Fruit fly (Drosophila melanogaster): ENCODE results near the gene CG32523.

The CG32523 gene

DNA sequence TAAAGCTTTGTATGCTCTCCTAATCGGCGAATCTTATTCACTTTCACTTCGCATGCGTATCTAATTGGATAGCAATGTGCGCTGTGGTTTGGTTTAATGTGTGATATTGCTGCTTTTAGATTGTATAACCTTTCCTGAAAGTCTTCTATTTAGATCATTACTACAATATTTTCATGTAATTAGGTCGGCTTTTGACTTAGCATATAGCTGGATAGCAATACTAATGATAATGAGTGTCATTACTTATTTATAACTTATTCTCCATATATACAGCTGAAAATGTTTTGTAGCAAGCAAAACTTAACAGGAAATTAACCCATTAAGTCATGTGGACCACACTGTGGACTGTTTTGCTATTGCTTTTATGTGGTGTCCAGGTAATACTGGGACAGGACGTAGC lies at the start of gene CG32523:
CG32523 (plus strand) TSS at position 301 of the 400 bp plus-strand sequence.
- TF ChIP-seq CG14655 (GFP tag; optimal IDR thresholded peaks at IDR 0.05), result no peak
- no peak for TF ChIP-seq D1 (tag; optimal IDR thresholded peaks at IDR 0.05)
- no peak for TF ChIP-seq Pif1B (GFP tag; optimal IDR thresholded peaks at IDR 0.05)
- TF ChIP-seq Pif1A (GFP tag; optimal IDR thresholded peaks at IDR 0.05), result no peak
- TF ChIP-seq fd96Ca (GFP tag; IDR thresholded peaks at IDR 0.05), result no peak
- no peak for TF ChIP-seq CG4496 (GFP tag; IDR thresholded peaks at IDR 0.05)
- no peak for TF ChIP-seq CG17806 (tag; optimal IDR thresholded peaks at IDR 0.05)
- TF ChIP-seq CG13204 (GFP tag; optimal IDR thresholded peaks at IDR 0.05), result no peak
- TF ChIP-seq CG10348 (GFP tag; IDR thresholded peaks at IDR 0.05), result no peak
- no peak for TF ChIP-seq CG8159 (tag; optimal IDR thresholded peaks at IDR 0.05)
- no peak for TF ChIP-seq CG32121 (GFP tag; IDR thresholded peaks at IDR 0.05)
- TF ChIP-seq CG8301 (tag; optimal IDR thresholded peaks at IDR 0.05), result no peak
- no peak for TF ChIP-seq EcR (GFP tag; optimal IDR thresholded peaks at IDR 0.05)
- no peak for TF ChIP-seq gl (tag; optimal IDR thresholded peaks at IDR 0.05)
- TF ChIP-seq CG15710 (tag; optimal IDR thresholded peaks at IDR 0.05), result no peak
- TF ChIP-seq CG34367 (tag; optimal IDR thresholded peaks at IDR 0.05), result no peak
- no peak for TF ChIP-seq Ets98B (GFP tag; IDR thresholded peaks at IDR 0.05)
- no peak for TF ChIP-seq CG9948 (tag; optimal IDR thresholded peaks at IDR 0.05)

DNA sequence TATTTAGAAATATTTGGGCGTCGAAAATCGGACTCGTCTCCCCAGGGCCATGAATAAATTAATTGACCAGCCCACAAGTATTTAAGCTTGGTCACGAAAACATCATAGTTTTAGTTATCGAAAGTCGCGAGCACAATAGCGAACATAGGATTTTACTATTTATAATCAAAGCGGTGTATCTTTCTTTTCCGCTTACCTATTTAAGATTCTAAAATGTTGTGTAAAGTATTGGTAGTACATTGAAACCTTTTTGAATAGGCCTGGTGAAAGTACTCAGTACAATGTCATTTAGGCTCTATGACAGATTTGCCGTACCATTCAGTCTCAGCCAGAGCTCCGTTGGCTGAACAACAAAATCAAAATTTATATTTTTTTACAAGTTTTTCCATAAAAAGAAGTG lies 24.7 kb upstream of the CG32523 start, which contains the start of gene ccb:
ccb (plus strand) TSS at position 301 of the 400 bp plus-strand sequence.
- TF ChIP-seq CG4496 (GFP tag; IDR thresholded peaks at IDR 0.05), result no peak
- TF ChIP-seq rn (GFP tag; IDR thresholded peaks at IDR 0.05), result no peak

DNA sequence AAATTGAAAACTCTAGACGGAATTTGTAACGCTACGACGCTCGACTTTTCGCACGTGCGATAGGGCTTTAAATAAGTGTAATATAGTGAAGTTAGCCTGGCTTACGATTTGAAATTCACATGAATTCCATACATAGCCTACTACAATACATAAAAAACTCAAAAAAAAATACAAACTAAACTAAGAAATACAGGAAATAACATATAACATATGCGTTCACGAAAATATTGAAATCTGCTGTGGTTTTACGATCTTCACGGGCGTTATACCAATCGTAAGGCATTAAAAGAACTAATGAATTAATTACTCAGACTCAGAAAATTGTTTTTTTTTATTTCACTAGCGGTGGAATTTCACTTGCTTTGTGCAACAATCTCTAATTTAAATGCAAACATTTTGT lies 14.4 kb upstream of the CG32523 start, which contains the start of gene CG1724:
CG1724 (minus strand) TSS at position 101 of the 400 bp plus-strand sequence.
- no peak for TF ChIP-seq Snoo (tag; optimal IDR thresholded peaks at IDR 0.05)
- no peak for TF ChIP-seq fd96Ca (GFP tag; IDR thresholded peaks at IDR 0.05)
- no peak for TF ChIP-seq CG15710 (tag; optimal IDR thresholded peaks at IDR 0.05)

DNA sequence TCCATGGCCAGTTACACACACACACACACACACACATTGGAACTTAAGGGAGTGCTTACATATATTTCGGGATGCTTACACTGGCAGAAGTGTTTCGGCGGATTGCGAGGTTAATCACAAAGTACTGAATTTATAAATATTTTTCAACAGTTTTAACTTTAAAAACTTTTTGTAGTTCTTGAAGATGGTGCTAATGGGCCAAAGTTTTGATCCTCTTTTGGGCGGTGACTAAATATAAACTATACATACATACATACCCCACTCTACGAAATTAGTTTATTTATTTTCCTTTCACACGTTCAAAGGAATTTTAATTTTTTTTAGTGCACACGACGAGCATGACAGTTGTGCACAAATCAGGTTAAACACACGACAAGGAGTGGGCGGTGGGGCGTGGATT lies 8.7 kb downstream of the CG32523 start:
- TF ChIP-seq Snoo (tag; optimal IDR thresholded peaks at IDR 0.05) (no peak), CG4496 (GFP tag; IDR thresholded peaks at IDR 0.05) (no peak), CG15710 (tag; optimal IDR thresholded peaks at IDR 0.05) (peak; percentile 27), CG8159 (tag; optimal IDR thresholded peaks at IDR 0.05) (peak; percentile 46), CG32121 (GFP tag; IDR thresholded peaks at IDR 0.05) (no peak), CG9948 (tag; optimal IDR thresholded peaks at IDR 0.05) (peak; percentile 9)

DNA sequence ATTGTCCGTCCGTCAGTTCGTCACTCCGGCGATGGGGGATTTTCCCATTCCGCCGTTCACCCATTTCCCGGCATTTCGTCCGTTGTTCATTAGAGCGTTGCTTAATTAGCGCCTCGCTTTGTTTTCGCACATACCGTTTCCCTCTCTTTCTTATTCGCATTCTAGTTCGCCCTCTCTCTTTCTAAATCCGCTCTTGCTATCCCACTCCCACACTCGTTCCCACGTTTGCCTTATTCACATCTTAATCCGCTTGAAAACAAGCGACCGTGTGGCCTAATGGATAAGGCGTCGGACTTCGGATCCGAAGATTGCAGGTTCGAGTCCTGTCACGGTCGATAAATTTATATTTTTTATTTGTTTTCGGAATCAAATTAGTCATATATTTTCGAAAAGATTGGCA lies 14.2 kb downstream of the CG32523 start:
- TF ChIP-seq CG9948 (tag; optimal IDR thresholded peaks at IDR 0.05), result no peak
- peak; percentile 21; the same call in 1 of the 3 replicates for TF ChIP-seq CG4496 (GFP tag; IDR thresholded peaks at IDR 0.05)

DNA sequence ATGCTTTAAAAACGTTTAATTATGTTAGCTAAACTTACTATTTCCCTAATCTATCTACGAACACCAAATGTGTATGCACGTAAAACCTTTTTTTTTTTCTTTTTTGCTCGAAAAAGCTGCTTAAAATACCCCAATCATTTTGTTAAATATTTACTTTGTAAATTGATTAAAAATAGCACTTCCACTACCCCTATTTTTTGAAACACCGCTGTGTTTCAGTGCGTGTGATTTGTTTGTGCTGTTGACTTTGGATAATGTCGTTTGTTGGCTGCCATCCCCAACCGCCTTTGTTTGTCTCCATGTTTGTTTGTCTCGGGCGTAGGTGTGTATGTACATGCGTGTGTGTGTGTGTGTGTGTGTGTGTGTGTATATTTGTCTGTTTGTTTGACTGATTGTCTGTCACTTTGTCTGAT lies 24.1 kb downstream of the CG32523 start:
- TF ChIP-seq CG8159 (tag; optimal IDR thresholded peaks at IDR 0.05), result no peak
- peak; percentile 9 for TF ChIP-seq CG15710 (tag; optimal IDR thresholded peaks at IDR 0.05)
- peak; percentile 41 for TF ChIP-seq CG14655 (GFP tag; optimal IDR thresholded peaks at IDR 0.05)

DNA sequence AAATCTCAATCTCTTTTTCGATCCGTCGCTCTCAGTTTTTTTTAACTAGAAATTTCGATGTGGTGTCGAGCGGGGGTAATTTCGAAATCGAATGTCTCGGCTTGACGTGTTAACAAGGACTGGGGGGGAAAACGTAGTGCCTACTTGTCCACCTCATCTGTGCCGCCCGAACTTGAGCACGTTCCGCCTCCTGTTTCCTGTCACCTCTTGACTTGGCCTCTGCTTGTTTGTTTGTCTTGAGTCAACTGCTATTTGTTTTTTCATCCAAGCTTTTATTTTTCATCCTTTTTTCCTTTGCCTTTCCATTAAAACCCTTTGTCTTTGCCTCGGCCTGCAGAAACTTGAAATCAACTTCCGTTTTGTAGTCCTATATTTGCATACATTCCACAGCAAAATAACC lies 33.4 kb downstream of the CG32523 start, which contains the start of gene CG1722:
CG1722 (minus strand) TSS at position 101 of the 400 bp plus-strand sequence.
- TF ChIP-seq CG8159 (tag; optimal IDR thresholded peaks at IDR 0.05) (no peak), CG17806 (tag; optimal IDR thresholded peaks at IDR 0.05) (no peak), gl (tag; optimal IDR thresholded peaks at IDR 0.05) (no peak)

DNA sequence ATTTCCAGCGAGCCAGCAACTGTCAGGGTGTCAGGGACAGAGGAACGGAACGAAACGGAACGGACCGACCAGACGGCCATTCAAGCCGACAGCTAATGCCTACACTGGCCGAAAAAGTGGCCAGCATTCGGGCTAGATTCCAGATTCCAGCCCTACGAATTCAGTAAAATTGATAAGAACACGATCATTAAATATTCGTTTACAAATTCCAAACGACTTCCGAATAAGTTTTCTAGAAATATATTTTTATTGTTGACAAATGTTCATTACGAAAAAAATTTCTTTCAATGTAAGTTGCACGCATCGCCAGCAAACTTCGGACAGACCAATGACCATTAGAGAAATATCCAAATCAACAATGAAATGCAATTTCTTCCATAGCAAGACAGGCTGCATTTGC lies 47.7 kb downstream of the CG32523 start:
- no peak for TF ChIP-seq CG34367 (tag; optimal IDR thresholded peaks at IDR 0.05)
- TF ChIP-seq CG8301 (tag; optimal IDR thresholded peaks at IDR 0.05), result peak; percentile 29
- peak; percentile 7 for TF ChIP-seq CG14655 (GFP tag; optimal IDR thresholded peaks at IDR 0.05)
- TF ChIP-seq CG32121 (GFP tag; IDR thresholded peaks at IDR 0.05), result peak; percentile 54; the same call in 1 of the 2 replicates
- peak; percentile 41; the same call in 1 of the 3 replicates for TF ChIP-seq fd96Ca (GFP tag; IDR thresholded peaks at IDR 0.05)
